Fruit fly (Drosophila melanogaster) whole organism, prepupa: ENCODE measurements around the gene Polr1H.

Experiments used
- Blimp-1 ChIP-seq: fragments of 200-800 bp; sonication (Bioruptor generic); optimal IDR thresholded peaks from 3 replicates; lab custom pipeline; 2017; ENCODE audit warnings: missing biosample characterization, missing genetic modification characterization, mild to moderate bottlenecking, moderate library complexity, missing genetic modification reagents
- CG10669 ChIP-seq: fragments of 200-800 bp; sonication (Bioruptor generic); optimal IDR thresholded peaks from 3 replicates; lab custom pipeline; 2018; ENCODE audit warnings: missing biosample characterization, mild to moderate bottlenecking, missing genetic modification characterization, moderate library complexity
- CG11294 ChIP-seq: fragments of 200-800 bp; sonication (Bioruptor generic); IDR thresholded peaks from 2 replicates; pipeline ENCODE4 v1.3.6; 2022; ENCODE audit warnings: missing biosample characterization, missing genetic modification characterization
- CG11902 ChIP-seq: fragments of 200-800 bp; sonication (Bioruptor generic); optimal IDR thresholded peaks from 3 replicates; lab custom pipeline; 2016; ENCODE audit warnings: missing biosample characterization, missing genetic modification characterization
- CG15336 ChIP-seq: fragments of 200-800 bp; sonication (Bioruptor generic); IDR thresholded peaks from 2 replicates; pipeline ENCODE4 v1.3.6; 2022; ENCODE audit warnings: missing biosample characterization, missing genetic modification characterization
- CG3032 ChIP-seq: fragments of 200-800 bp; optimal IDR thresholded peaks from 2 replicates; lab custom pipeline; 2019; ENCODE audit warnings: missing biosample characterization, mild to moderate bottlenecking, missing genetic modification characterization, moderate library complexity
- CG32006 ChIP-seq: fragments of 200-800 bp; sonication (Bioruptor generic); optimal IDR thresholded peaks from 3 replicates; lab custom pipeline; 2017; ENCODE audit warnings: missing biosample characterization, mild to moderate bottlenecking, missing genetic modification characterization
- CG3919 ChIP-seq: fragments of 200-800 bp; sonication (Bioruptor generic); optimal IDR thresholded peaks from 3 replicates; lab custom pipeline; 2016; ENCODE audit warnings: missing biosample characterization, missing genetic modification characterization
- CG4318 ChIP-seq: fragments of 200-800 bp; sonication (Bioruptor generic); optimal IDR thresholded peaks from 3 replicates; lab custom pipeline; 2017; ENCODE audit warnings: missing biosample characterization, mild to moderate bottlenecking, missing genetic modification characterization
- CG6163 ChIP-seq: fragments of 200-800 bp; sonication (Bioruptor generic); IDR thresholded peaks from 3 replicates; pipeline ENCODE4 v1.3.6; 2022; ENCODE audit warnings: missing biosample characterization, missing genetic modification characterization
- CG6792 ChIP-seq: fragments of 200-800 bp; sonication (Bioruptor generic); optimal IDR thresholded peaks from 3 replicates; lab custom pipeline; 2016; ENCODE audit warnings: missing biosample characterization, missing genetic modification characterization
- CG6808 ChIP-seq: fragments of 200-800 bp; sonication (Bioruptor generic); optimal IDR thresholded peaks from 3 replicates; lab custom pipeline; 2017; ENCODE audit warnings: missing biosample characterization, missing genetic modification characterization, mild to moderate bottlenecking, moderate library complexity, missing genetic modification reagents
- CG8119 ChIP-seq: fragments of 200-800 bp; sonication (Bioruptor generic); IDR thresholded peaks from 3 replicates; pipeline ENCODE4 v1.3.6; 2022; ENCODE audit warnings: missing biosample characterization, missing genetic modification characterization
- CG8319 ChIP-seq: fragments of 200-800 bp; sonication (Bioruptor generic); optimal IDR thresholded peaks from 3 replicates; lab custom pipeline; 2016; ENCODE audit warnings: missing biosample characterization, missing genetic modification characterization
- CG8632 ChIP-seq: fragments of 200-800 bp; sonication (Bioruptor generic); optimal IDR thresholded peaks from 3 replicates; lab custom pipeline; 2016; ENCODE audit warnings: missing biosample characterization, missing genetic modification characterization
- CG9139 ChIP-seq: fragments of 200-800 bp; sonication (Bioruptor generic); optimal IDR thresholded peaks from 3 replicates; lab custom pipeline; 2017; ENCODE audit warnings: missing biosample characterization, mild to moderate bottlenecking, missing genetic modification characterization
- Eip75B ChIP-seq: fragments of 200-800 bp; sonication (Bioruptor generic); optimal IDR thresholded peaks from 3 replicates; lab custom pipeline; 2016; ENCODE audit warnings: missing biosample characterization, missing genetic modification characterization
- Eip78C ChIP-seq: fragments of 200-800 bp; sonication (Bioruptor generic); peaks from one replicate; lab custom pipeline; 2016; ENCODE audit warnings: missing biosample characterization, missing genetic modification characterization
- Eip93F ChIP-seq: fragments of 200-800 bp; sonication (Bioruptor generic); optimal IDR thresholded peaks from 2 replicates; lab custom pipeline; 2016; ENCODE audit warnings: missing biosample characterization, mild to moderate bottlenecking, missing genetic modification characterization
- Gug ChIP-seq: fragments of 200-800 bp; sonication (Bioruptor generic); IDR thresholded peaks from 2 replicates; pipeline ENCODE4 v1.3.6; 2022; ENCODE audit warnings: missing biosample characterization, missing genetic modification characterization
- Hr4 ChIP-seq: fragments of 200-800 bp; sonication (Bioruptor generic); optimal IDR thresholded peaks from 3 replicates; lab custom pipeline; 2016; ENCODE audit warnings: missing biosample characterization, missing genetic modification characterization
- Lpt ChIP-seq: fragments of 200-800 bp; sonication (Bioruptor generic); optimal IDR thresholded peaks from 3 replicates; lab custom pipeline; 2016; ENCODE audit warnings: missing biosample characterization, missing genetic modification characterization
- Smox ChIP-seq: fragments of 200-800 bp; sonication (Bioruptor generic); optimal IDR thresholded peaks from 3 replicates; lab custom pipeline; 2016; ENCODE audit warnings: missing biosample characterization, missing genetic modification characterization
- Sox102F ChIP-seq: fragments of 200-800 bp; sonication (Bioruptor generic); optimal IDR thresholded peaks from 2 replicates; lab custom pipeline; 2016; ENCODE audit warnings: missing biosample characterization, mild to moderate bottlenecking, missing genetic modification characterization
- Sox14 ChIP-seq: fragments of 200-800 bp; sonication (Bioruptor generic); optimal IDR thresholded peaks from 3 replicates; lab custom pipeline; 2016; ENCODE audit warnings: missing biosample characterization, missing genetic modification characterization
- Sox15 ChIP-seq: fragments of 200-800 bp; sonication (Bioruptor generic); optimal IDR thresholded peaks from 3 replicates; lab custom pipeline; 2016; ENCODE audit warnings: missing biosample characterization, missing genetic modification characterization
- achi ChIP-seq: fragments of 200-800 bp; sonication (Bioruptor generic); optimal IDR thresholded peaks from 3 replicates; lab custom pipeline; 2016; ENCODE audit warnings: missing biosample characterization, missing genetic modification characterization
- acj6 ChIP-seq: fragments of 200-800 bp; sonication (Bioruptor generic); optimal IDR thresholded peaks from 3 replicates; lab custom pipeline; 2016; ENCODE audit warnings: missing biosample characterization, missing genetic modification characterization
- dac ChIP-seq: fragments of 200-800 bp; sonication (Bioruptor generic); optimal IDR thresholded peaks from 2 replicates; lab custom pipeline; 2017; ENCODE audit warnings: missing biosample characterization, mild to moderate bottlenecking, missing genetic modification characterization
- dsx ChIP-seq: fragments of 200-800 bp; optimal IDR thresholded peaks from 3 replicates; lab custom pipeline; 2019; ENCODE audit warnings: missing biosample characterization, mild to moderate bottlenecking, missing genetic modification characterization, moderate library complexity; ENCODE audit not compliant: poor library complexity, severe bottlenecking
- eg ChIP-seq: fragments of 200-800 bp; sonication (Bioruptor generic); IDR thresholded peaks from 3 replicates; pipeline ENCODE4 v1.3.6; 2022; ENCODE audit warnings: missing biosample characterization, missing genetic modification characterization
- esn ChIP-seq: fragments of 200-800 bp; sonication (Bioruptor generic); optimal IDR thresholded peaks from 2 replicates; lab custom pipeline; 2016; ENCODE audit warnings: missing biosample characterization, mild to moderate bottlenecking, missing genetic modification characterization, moderate library complexity
- fd59A ChIP-seq: fragments of 200-800 bp; sonication (Bioruptor generic); optimal IDR thresholded peaks from 2 replicates; lab custom pipeline; 2017; ENCODE audit warnings: missing biosample characterization, mild to moderate bottlenecking, missing genetic modification characterization, missing genetic modification reagents
- fd85E ChIP-seq: fragments of 200-800 bp; sonication (Bioruptor generic); optimal IDR thresholded peaks from 3 replicates; lab custom pipeline; 2016; ENCODE audit warnings: missing biosample characterization, missing genetic modification characterization
- fkh ChIP-seq: fragments of 200-800 bp; sonication (Bioruptor generic); optimal IDR thresholded peaks from 3 replicates; lab custom pipeline; 2017; ENCODE audit warnings: missing biosample characterization, mild to moderate bottlenecking, missing genetic modification characterization, moderate library complexity
- lz ChIP-seq: fragments of 200-800 bp; sonication (Bioruptor generic); optimal IDR thresholded peaks from 3 replicates; lab custom pipeline; 2016; ENCODE audit warnings: missing biosample characterization, missing genetic modification characterization
- net ChIP-seq: fragments of 200-800 bp; sonication (Bioruptor generic); optimal IDR thresholded peaks from 3 replicates; lab custom pipeline; 2016; ENCODE audit warnings: missing biosample characterization, missing genetic modification characterization
- pdm3 ChIP-seq: fragments of 200-800 bp; sonication (Bioruptor generic); optimal IDR thresholded peaks from 3 replicates; lab custom pipeline; 2016; ENCODE audit warnings: missing biosample characterization, missing genetic modification characterization
- spab ChIP-seq: fragments of 200-800 bp; sonication (Bioruptor generic); optimal IDR thresholded peaks from 2 replicates; lab custom pipeline; 2017; ENCODE audit warnings: missing biosample characterization, mild to moderate bottlenecking, missing genetic modification characterization, missing genetic modification reagents
- ss ChIP-seq, 2 experiments: fragments of 200-800 bp; sonication (Bioruptor generic); optimal IDR thresholded peaks; 2 replicates in 1 of 2; 3 replicates in 1 of 2; lab custom pipeline; 2017 to 2018; ENCODE audit warnings: mild to moderate bottlenecking in 2 of 2, missing biosample characterization in 2 of 2, missing genetic modification characterization in 2 of 2, moderate library complexity in 1 of 2
- svp ChIP-seq: fragments of 200-800 bp; sonication (Bioruptor generic); peaks from one replicate; lab custom pipeline; 2016; ENCODE audit warnings: missing biosample characterization, missing genetic modification characterization
- vri ChIP-seq: fragments of 200-800 bp; sonication (Bioruptor generic); optimal IDR thresholded peaks from 3 replicates; lab custom pipeline; 2016; ENCODE audit warnings: missing biosample characterization, mild to moderate bottlenecking, missing genetic modification characterization

Gene Polr1H

DNA sequence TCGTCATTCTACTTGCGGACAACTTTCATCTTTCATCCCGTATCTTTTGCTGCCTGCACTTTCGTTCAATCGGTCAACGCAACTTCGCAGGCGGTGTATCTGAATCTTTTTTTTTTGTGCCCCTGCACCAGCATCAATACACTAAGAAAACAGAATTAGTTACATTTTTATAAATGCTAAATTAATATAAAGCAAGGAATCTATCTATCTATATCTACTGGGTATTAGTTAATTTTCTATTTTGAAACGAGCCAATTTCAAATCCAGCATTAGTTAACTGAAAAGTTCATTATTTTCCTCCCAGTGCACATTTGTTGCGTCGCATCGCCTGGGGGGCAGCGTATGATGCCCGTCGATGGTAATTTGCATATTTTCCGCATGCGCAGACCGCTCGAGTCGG lies 44.7 kb downstream of the Polr1H start (continued):
- TF ChIP-seq Eip75B (GFP tag; lab: Kevin White, UChicago) = peak; percentile 54
- peak; percentile 14 for TF ChIP-seq spab
- peak; percentile 8 for TF ChIP-seq CG11902
- TF ChIP-seq CG11294 (GFP tag; lab: Robert Waterston, UW) = peak; percentile 48; the same call in 1 of the 2 replicates
- TF ChIP-seq CG8632 (GFP tag; lab: Kevin White, UChicago) = peak; percentile 46
- TF ChIP-seq Eip93F (GFP tag; lab: Kevin White, UChicago) = no peak
- TF ChIP-seq CG10669 = no peak
- TF ChIP-seq vri (GFP tag; lab: Kevin White, UChicago) = peak; percentile 18
- peak; percentile 28 for TF ChIP-seq Sox15 (GFP tag; lab: Kevin White, UChicago)
- peak; percentile 70 for TF ChIP-seq acj6
- TF ChIP-seq dac (GFP tag; lab: Kevin White, UChicago) = peak; percentile 74
- TF ChIP-seq svp (GFP tag; lab: Kevin White, UChicago) = peak; percentile 54
- TF ChIP-seq achi = peak; percentile 78
- peak; percentile 68 for TF ChIP-seq Lpt (GFP tag; lab: Kevin White, UChicago)
- peak; percentile 57 for TF ChIP-seq Smox (GFP tag; lab: Kevin White, UChicago)
- peak; percentile 70 for TF ChIP-seq net (GFP tag; lab: Kevin White, UChicago)
- TF ChIP-seq CG3919 (GFP tag; lab: Kevin White, UChicago) = peak; percentile 51
- TF ChIP-seq ss (GFP tag; optimal IDR thresholded peaks at IDR 0.05; lab: Kevin White, UChicago) = no peak

DNA sequence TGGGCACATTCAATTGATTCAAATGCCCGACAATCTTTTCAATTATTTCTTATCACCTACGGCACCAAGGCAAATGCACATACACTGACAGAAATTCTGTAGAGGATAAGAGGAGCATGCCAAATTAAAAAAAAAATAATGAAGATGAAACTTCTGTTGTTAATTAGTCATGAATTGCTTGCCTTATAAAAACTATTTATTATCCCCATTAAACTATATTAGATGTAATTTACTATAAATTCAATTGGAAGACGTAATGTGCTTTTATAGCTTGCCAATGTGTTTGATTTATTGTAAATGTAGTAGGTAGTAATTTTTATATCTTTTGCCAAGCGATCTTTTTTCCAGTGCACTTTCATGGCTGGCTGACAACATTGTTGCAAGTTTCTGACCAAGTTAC lies 46.0 kb downstream of the Polr1H start:
- TF ChIP-seq achi (peak; percentile 10), lz (no peak), CG15336 (peak; percentile 72), Hr4 (GFP tag; lab: Kevin White, UChicago) (peak; percentile 71), eg (GFP tag; lab: Robert Waterston, UW) (peak; percentile 57; the same call in 2 of the 3 replicates), spab (no peak), fd85E (GFP tag; lab: Kevin White, UChicago) (no peak), Sox102F (no peak), svp (GFP tag; lab: Kevin White, UChicago) (no peak), CG6163 (GFP tag; lab: Robert Waterston, UW) (0 out of 3 replicates have a peak, but pooled peaks have one; percentile 42), fkh (no peak), esn (GFP tag; lab: Kevin White, UChicago) (no peak), CG8319 (GFP tag; lab: Kevin White, UChicago) (no peak), net (GFP tag; lab: Kevin White, UChicago) (no peak), CG11902 (no peak), pdm3 (GFP tag; lab: Kevin White, UChicago) (peak; percentile 23), Eip78C (GFP tag; lab: Kevin White, UChicago) (peak; percentile 59), CG3032 (no peak), CG4318 (GFP tag; lab: Kevin White, UChicago) (peak; percentile 41), CG8119 (GFP tag; lab: Robert Waterston, UW) (peak; percentile 74), dsx (GFP tag; lab: Kevin White, UChicago) (peak; percentile 8), CG32006 (GFP tag; lab: Kevin White, UChicago) (peak; percentile 73), fd59A (no peak), Gug (GFP tag; lab: Robert Waterston, UW) (peak; percentile 39; the same call in 1 of the 2 replicates)

DNA sequence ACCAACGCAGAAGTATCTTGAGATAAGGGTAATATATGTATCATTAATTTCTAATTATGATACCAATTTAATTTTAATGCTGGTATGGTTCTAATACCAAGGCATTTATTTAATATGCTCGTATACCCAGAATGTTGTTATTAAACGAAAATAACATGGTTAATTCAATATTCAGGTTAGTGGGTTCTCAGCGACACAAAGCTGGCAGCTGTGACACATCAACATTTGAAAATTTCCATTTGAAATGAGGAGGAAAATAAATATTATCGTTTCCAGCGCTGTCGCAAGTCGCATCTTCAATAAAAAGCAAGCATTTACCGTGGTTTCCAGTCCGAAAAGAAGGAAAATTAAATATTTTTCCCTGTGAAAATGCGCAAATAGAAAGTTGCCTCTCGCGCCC lies 46.7 kb downstream of the Polr1H start:
- no peak for TF ChIP-seq CG8632 (GFP tag; lab: Kevin White, UChicago)
- TF ChIP-seq eg (GFP tag; lab: Robert Waterston, UW) = no peak
- TF ChIP-seq CG8119 (GFP tag; lab: Robert Waterston, UW) = no peak
- no peak for TF ChIP-seq Sox14 (GFP tag; lab: Kevin White, UChicago)
- no peak for TF ChIP-seq fd85E (GFP tag; lab: Kevin White, UChicago)
- TF ChIP-seq Eip93F (GFP tag; lab: Kevin White, UChicago) = no peak
- no peak for TF ChIP-seq CG6792 (GFP tag; lab: Kevin White, UChicago)
- no peak for TF ChIP-seq Sox102F
- no peak for TF ChIP-seq achi
- no peak for TF ChIP-seq Blimp-1 (GFP tag; lab: Kevin White, UChicago)
- TF ChIP-seq CG11294 (GFP tag; lab: Robert Waterston, UW) = no peak
- no peak for TF ChIP-seq CG6163 (GFP tag; lab: Robert Waterston, UW)
- TF ChIP-seq CG9139 (GFP tag; lab: Kevin White, UChicago) = no peak
- TF ChIP-seq CG6808 (GFP tag; lab: Kevin White, UChicago) = no peak
- TF ChIP-seq, all 60 proteins: peak for 0
